Fruit fly (Drosophila melanogaster) whole organism, pupa: Measurements from ENCODE around the gene Abi.
A peak's percentile ranks its signal among the peaks of the same experiment; 100 is the strongest.

ENCODE experiments used
- CG13204 ChIP-seq: fragments of 200-800 bp; sonication (Bioruptor generic); optimal IDR thresholded peaks from 2 replicates; lab custom pipeline; 2018; ENCODE audit warnings: missing biosample characterization, mild to moderate bottlenecking, missing genetic modification characterization, moderate library complexity
- CG14655 ChIP-seq: fragments of 200-800 bp; sonication (Bioruptor generic); optimal IDR thresholded peaks from 3 replicates; lab custom pipeline; 2017; ENCODE audit warnings: mild to moderate bottlenecking, missing biosample characterization, missing genetic modification reagents, missing genetic modification characterization
- CG32121 ChIP-seq: fragments of 200-800 bp; sonication (Bioruptor generic); IDR thresholded peaks from 2 replicates; pipeline ENCODE4 v1.3.6; 2022; ENCODE audit warnings: missing biosample characterization, missing genetic modification characterization
- CG34367 ChIP-seq: fragments of 200-800 bp; sonication (Bioruptor generic); optimal IDR thresholded peaks from 2 replicates; lab custom pipeline; 2018; ENCODE audit warnings: missing biosample characterization, mild to moderate bottlenecking, missing genetic modification characterization
- CG4496 ChIP-seq: fragments of 200-800 bp; sonication (Bioruptor generic); IDR thresholded peaks from 3 replicates; pipeline ENCODE4 v1.3.6; 2022; ENCODE audit warnings: missing biosample characterization, missing genetic modification characterization
- CG9948 ChIP-seq: fragments of 200-800 bp; sonication (Bioruptor generic); optimal IDR thresholded peaks from 2 replicates; lab custom pipeline; 2018; ENCODE audit warnings: missing biosample characterization, mild to moderate bottlenecking, missing genetic modification characterization, moderate library complexity
- Pif1A ChIP-seq: fragments of 200-800 bp; sonication (Bioruptor generic); optimal IDR thresholded peaks from 3 replicates; lab custom pipeline; 2016; ENCODE audit warnings: missing biosample characterization, missing genetic modification characterization
- Pif1B ChIP-seq: fragments of 200-800 bp; sonication (Bioruptor generic); optimal IDR thresholded peaks from 3 replicates; lab custom pipeline; 2016; ENCODE audit warnings: missing biosample characterization, missing genetic modification characterization
- gl ChIP-seq: fragments of 200-800 bp; sonication (Bioruptor generic); optimal IDR thresholded peaks from 2 replicates; lab custom pipeline; 2018; ENCODE audit warnings: missing biosample characterization, mild to moderate bottlenecking, missing genetic modification characterization

The Abi gene

dm6 chr3R:14070664-14071063, 51.6 kb downstream of the Abi start:
- no peak for TF ChIP-seq CG34367
- TF ChIP-seq CG32121 (GFP tag; lab: Robert Waterston, UW): peak; percentile 19; the same call in 1 of the 2 replicates
- TF ChIP-seq CG4496: 0 out of 3 replicates have a peak, but pooled peaks have one; percentile 40
- no peak for TF ChIP-seq CG9948 (tag; lab: Kevin White, UChicago)

- TF ChIP-seq CG13204 (GFP tag; lab: Kevin White, UChicago) (no peak), Pif1B (GFP tag; lab: Kevin White, UChicago) (peak; percentile 24), Pif1A (peak; percentile 25), CG14655 (GFP tag; lab: Kevin White, UChicago) (no peak), gl (tag; lab: Kevin White, UChicago) (peak; percentile 23), CG32121 (GFP tag; lab: Robert Waterston, UW) (no peak)
Measured at dm6 chr3R:14070096-14070495, 52.1 kb downstream of the Abi start.
